Fruit fly (Drosophila melanogaster) S2 (cell line): ENCODE measurements around the gene CG7601.

Source experiments
- CG8478 ChIP-seq: fragments of >200 bp; optimal IDR thresholded peaks from 2 replicates; lab custom pipeline; 2018
- CTCF ChIP-seq, 2 experiments: fragments of >200 bp; optimal IDR thresholded peaks; 2 replicates each; lab custom pipeline; 2018

- TF ChIP-seq CG8478 (no peak), CTCF (optimal IDR thresholded peaks at IDR 0.05; lab: Kevin White, UChicago) (no peak)
Observed at dm6 chr3R:29773833-29774324, 37.3 kb upstream of the CG7601 start.
